Fruit fly (Drosophila melanogaster) whole organism, adult: ENCODE data around the gene uif.

Source experiments
- CG11617 ChIP-seq: fragments of 200-800 bp; sonication (Bioruptor generic); optimal IDR thresholded peaks from 2 replicates; lab custom pipeline; 2017; ENCODE audit warnings: mild to moderate bottlenecking, missing biosample characterization, missing genetic modification reagents, missing genetic modification characterization
- CG14711 ChIP-seq: fragments of 200-800 bp; sonication (Bioruptor generic); optimal IDR thresholded peaks from 2 replicates; lab custom pipeline; 2018; ENCODE audit warnings: missing biosample characterization, mild to moderate bottlenecking, missing genetic modification characterization, moderate library complexity
- CG1620 ChIP-seq: fragments of 200-800 bp; sonication (Bioruptor generic); optimal IDR thresholded peaks from 2 replicates; lab custom pipeline; 2016; ENCODE audit warnings: missing biosample characterization, missing genetic modification characterization
- CG5204 ChIP-seq: fragments of 200-800 bp; sonication (Bioruptor generic); optimal IDR thresholded peaks from 2 replicates; lab custom pipeline; 2016; ENCODE audit warnings: missing biosample characterization, missing genetic modification characterization
- Clk ChIP-seq: fragments of 200-800 bp; sonication (Bioruptor generic); optimal IDR thresholded peaks from 2 replicates; lab custom pipeline; 2017; ENCODE audit warnings: missing biosample characterization, missing genetic modification characterization
- Crg-1 ChIP-seq: fragments of 200-800 bp; sonication (Bioruptor generic); optimal IDR thresholded peaks from 2 replicates; lab custom pipeline; 2016; ENCODE audit warnings: missing biosample characterization, missing genetic modification characterization
- Mnt ChIP-seq: fragments of 200-800 bp; sonication (Bioruptor generic); optimal IDR thresholded peaks from 2 replicates; lab custom pipeline; 2016; ENCODE audit warnings: missing biosample characterization, mild to moderate bottlenecking, missing genetic modification characterization
- cic ChIP-seq: fragments of 200-800 bp; sonication (Bioruptor generic); optimal IDR thresholded peaks from 2 replicates; lab custom pipeline; 2017; ENCODE audit warnings: missing biosample characterization, mild to moderate bottlenecking, missing genetic modification characterization, moderate library complexity
- cnc ChIP-seq, 2 experiments: fragments of >200 bp; optimal IDR thresholded peaks; 2 replicates each; lab custom pipeline; 2017
- tj ChIP-seq: fragments of 200-800 bp; sonication (Bioruptor generic); optimal IDR thresholded peaks from 3 replicates; lab custom pipeline; 2017; ENCODE audit warnings: missing biosample characterization, mild to moderate bottlenecking, missing genetic modification characterization, moderate library complexity

- no peak for TF ChIP-seq CG14711 (tag; lab: Kevin White, UChicago)
- TF ChIP-seq CG11617 (GFP tag; lab: Kevin White, UChicago), result no peak
- no peak for TF ChIP-seq cnc (optimal IDR thresholded peaks at IDR 0.05; lab: Kevin White, UChicago)
- TF ChIP-seq Crg-1 (GFP tag; lab: Kevin White, UChicago), result no peak
- TF ChIP-seq Clk, result no peak
- no peak for TF ChIP-seq CG5204
- no peak for TF ChIP-seq tj (GFP tag; lab: Kevin White, UChicago)
- TF ChIP-seq cic (GFP tag; lab: Kevin White, UChicago), result no peak
- TF ChIP-seq CG1620, result no peak
- no peak for TF ChIP-seq Mnt (GFP tag; lab: Kevin White, UChicago)
Measured at dm6 chr2L:7049680-7050289, 39.6 kb upstream of the uif start.
